Worm (Caenorhabditis elegans) whole organism, midembryonic: ENCODE data around the gene srd-1.

Experiments used
- T22C8.4 ChIP-seq: fragments of 200-800 bp; sonication (Bioruptor generic); IDR thresholded peaks from 2 replicates; pipeline ENCODE4 v1.3.6; 2022; ENCODE audit warnings: missing genetic modification characterization, missing compliant biosample characterization
- flt-1 ChIP-seq: fragments of 200-800 bp; sonication (Bioruptor generic); IDR thresholded peaks from 2 replicates; pipeline ENCODE4 v1.3.6; 2022; ENCODE audit warnings: missing genetic modification characterization, missing compliant biosample characterization
- klf-2 ChIP-seq: fragments of 200-800 bp; sonication (Bioruptor generic); conservative IDR thresholded peaks from 2 replicates; pipeline ENCODE4 v1.3.6; 2022; ENCODE audit warnings: missing genetic modification reagents, missing genetic modification characterization, missing compliant biosample characterization
- ref-1 ChIP-seq: fragments of 200-800 bp; sonication (Bioruptor generic); conservative IDR thresholded peaks from 2 replicates; pipeline ENCODE4 v1.3.6; 2022; ENCODE audit warnings: missing genetic modification reagents, missing genetic modification characterization, missing compliant biosample characterization

- TF ChIP-seq ref-1, result no peak
- no peak for TF ChIP-seq T22C8.4
- no peak for TF ChIP-seq flt-1 (GFP tag; lab: Robert Waterston, UW)
- no peak for TF ChIP-seq klf-2 (GFP tag; lab: Robert Waterston, UW)
Observed at ce11 chrII:10197091-10197675, 14.6 kb upstream of the srd-1 start, which contains the start of gene R05H5.3.
